Worm (Caenorhabditis elegans) whole organism, young adult: ENCODE measurements around the gene T15H9.5.

Source experiments
- ama-1 ChIP-seq, 3 experiments: fragments of 150-350 bp in 1 of 3; sonication (generic microtip) in 2 of 3; optimal IDR thresholded peaks; 2 replicates each; lab custom pipeline; 2014 to 2018; ENCODE audit warnings: missing biosample characterization in 2 of 3, missing genetic modification characterization in 2 of 3, missing genetic modification reagents in 2 of 3
- egrh-3 ChIP-seq: fragments of 200-800 bp; sonication (Bioruptor generic); IDR thresholded peaks from 2 replicates; pipeline ENCODE4 v1.3.6; 2022; ENCODE audit warnings: missing genetic modification reagents, missing genetic modification characterization, missing compliant biosample characterization
- lin-35 ChIP-seq, 3 experiments: fragments of 150-350 bp in 2 of 3; sonication (generic microtip) in 1 of 3; optimal IDR thresholded peaks; 2 replicates each; lab custom pipeline; 2014 to 2018; ENCODE audit warnings: missing biosample characterization in 3 of 3, missing genetic modification characterization in 3 of 3, missing genetic modification reagents in 3 of 3
- nfya-1 ChIP-seq: sonication (generic microtip); optimal IDR thresholded peaks from 2 replicates; lab custom pipeline; 2017; ENCODE audit warnings: antibody characterized with exemption, missing compliant biosample characterization, missing genetic modification characterization, borderline replicate concordance; ENCODE audit not compliant: insufficient read depth
- tbx-9 ChIP-seq: sonication (generic microtip); optimal IDR thresholded peaks from 2 replicates; lab custom pipeline; 2016; ENCODE audit warnings: borderline replicate concordance, missing genetic modification characterization, inconsistent platforms, missing compliant biosample characterization
- unc-130 ChIP-seq: sonication (generic microtip); optimal IDR thresholded peaks from 2 replicates; lab custom pipeline; 2016; ENCODE audit warnings: missing genetic modification reagents, missing genetic modification characterization, missing compliant biosample characterization
- unc-62 ChIP-seq: fragments of 150-350 bp; optimal IDR thresholded peaks from 2 replicates; lab custom pipeline; 2014; ENCODE audit warnings: missing biosample characterization, missing genetic modification reagents, missing genetic modification characterization
- ztf-25 ChIP-seq: fragments of 200-800 bp; sonication (Bioruptor generic); IDR thresholded peaks from 2 replicates; pipeline ENCODE4 v1.3.6; 2022; ENCODE audit warnings: missing genetic modification reagents, missing genetic modification characterization, missing compliant biosample characterization

- TF ChIP-seq tbx-9 (tag; lab: Kevin White, UChicago), result no peak
- TF ChIP-seq unc-62 (GFP tag; lab: Kevin White, UChicago), result no peak
- TF ChIP-seq lin-35 (GFP tag; optimal IDR thresholded peaks at IDR 0.05; lab: Kevin White, UChicago), result no peak
- TF ChIP-seq ztf-25 (GFP tag; lab: Robert Waterston, UW), result no peak
- no peak for TF ChIP-seq unc-130 (GFP tag; lab: Kevin White, UChicago)
- TF ChIP-seq egrh-3, result no peak
- TF ChIP-seq nfya-1 (tag; lab: Kevin White, UChicago), result no peak
- TF ChIP-seq ama-1 (optimal IDR thresholded peaks at IDR 0.05; lab: Kevin White, UChicago), result no peak
- no peak for TF ChIP-seq ama-1 (GFP tag; optimal IDR thresholded peaks at IDR 0.05; lab: Kevin White, UChicago)
These were observed 37.8 kb downstream of the T15H9.5 start for ce11 chrII:9573412-9573811.
